Worm (Caenorhabditis elegans): Measurements from ENCODE around the gene Y73B6A.3.

- TF ChIP-seq him-1 (tag; optimal IDR thresholded peaks at IDR 0.05) = no peak
- TF ChIP-seq dao-5 (tag; optimal IDR thresholded peaks at IDR 0.05) = no peak
- no peak for TF ChIP-seq W03F9.2 (tag; optimal IDR thresholded peaks at IDR 0.05)
Observed at ce11 chrIV:6777156-6777555, 37.1 kb upstream of the Y73B6A.3 start.

Data from whole organism, L4/young adult.